Fruit fly (Drosophila melanogaster): ENCODE measurements around the gene Zmynd10.

Gene Zmynd10

DNA sequence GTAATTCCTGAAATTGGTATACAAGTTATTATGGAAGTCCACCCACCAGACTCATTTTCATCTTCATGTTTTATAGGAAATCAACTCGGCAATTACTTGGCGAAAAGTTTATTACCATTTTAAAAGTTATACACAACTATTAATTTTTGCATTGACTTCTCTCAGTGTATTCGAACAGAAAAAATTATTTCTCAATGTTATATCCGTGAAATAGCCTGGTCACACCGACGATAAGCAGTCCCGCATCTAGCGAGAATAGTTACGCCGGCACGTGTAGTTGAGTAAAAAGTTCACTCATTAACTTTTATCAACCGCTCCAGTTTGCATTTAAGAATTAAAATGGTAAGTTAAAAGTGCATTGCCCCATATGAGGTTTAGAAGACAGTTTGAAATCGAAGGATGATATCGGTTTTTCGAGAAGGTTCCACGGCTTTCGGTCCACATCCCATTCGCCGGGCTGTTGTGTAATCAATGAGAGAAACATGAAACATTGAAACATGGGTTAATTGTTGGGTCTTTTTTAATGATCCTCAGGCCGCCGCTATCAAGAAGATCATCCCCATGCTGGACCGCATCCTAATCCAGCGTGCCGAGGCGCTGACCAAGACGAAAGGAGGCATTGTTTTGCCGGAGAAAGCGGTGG is 10.3 kb downstream of the Zmynd10 start, which contains the start of gene CG11267:
TSS of gene CG11267 (plus strand) at position 228 of the 643 bp plus-strand sequence.
- TF ChIP-seq zfh1 (GFP tag; IDR thresholded peaks at IDR 0.05) (peak; percentile 92), pfk (GFP tag; optimal IDR thresholded peaks at IDR 0.05) (peak; percentile 27), maf-S (GFP tag; optimal IDR thresholded peaks at IDR 0.05) (peak; percentile 82), Jarid2 (GFP tag; optimal IDR thresholded peaks at IDR 0.05) (peak; percentile 44), al (GFP tag; IDR thresholded peaks at IDR 0.05) (peak; percentile 90), CG1529 (GFP tag; optimal IDR thresholded peaks at IDR 0.05) (peak; percentile 60), CG12744 (GFP tag; optimal IDR thresholded peaks at IDR 0.05) (peak; percentile 79), lbe (GFP tag; optimal IDR thresholded peaks at IDR 0.05) (peak; percentile 64), pros (GFP tag; optimal IDR thresholded peaks at IDR 0.05) (no peak), Stat92E (GFP tag; optimal IDR thresholded peaks at IDR 0.05) (no peak), CG8290 (GFP tag; optimal IDR thresholded peaks at IDR 0.05) (no peak), CG8290 (tag; optimal IDR thresholded peaks at IDR 0.05) (peak; percentile 5 to 94), CG4404 (GFP tag; IDR thresholded peaks at IDR 0.05) (peak; percentile 70), CG1647 (GFP tag; optimal IDR thresholded peaks at IDR 0.05) (peak; percentile 84), aop (GFP tag; IDR thresholded peaks at IDR 0.05) (peak; percentile 85), Gug (GFP tag; IDR thresholded peaks at IDR 0.05) (peak; percentile 71; the same call in 3 of the 4 replicates), CG11560 (tag; IDR thresholded peaks at IDR 0.05) (no peak; the same call in 2 of the 3 replicates), Taf1 (GFP tag; IDR thresholded peaks at IDR 0.05) (peak; percentile 92), E2f1 (GFP tag; IDR thresholded peaks at IDR 0.05) (peak; percentile 89), CG1603 (tag; optimal IDR thresholded peaks at IDR 0.05) (peak; percentile 89), CG9817 (tag; optimal IDR thresholded peaks at IDR 0.05) (peak; percentile 82), lmd (GFP tag; IDR thresholded peaks at IDR 0.05) (peak; percentile 85), Kr (GFP tag; optimal IDR thresholded peaks at IDR 0.05) (no peak), CG10147 (GFP tag; optimal IDR thresholded peaks at IDR 0.05) (peak; percentile 87), CG13123 (GFP tag; optimal IDR thresholded peaks at IDR 0.05) (peak; percentile 49), ab (GFP tag; optimal IDR thresholded peaks at IDR 0.05) (peak; percentile 72), bowl (GFP tag; IDR thresholded peaks at IDR 0.05) (peak; percentile 84), stwl (tag; optimal IDR thresholded peaks at IDR 0.05) (peak; percentile 35), br (optimal IDR thresholded peaks at IDR 0.05) (no peak), Fer1 (GFP tag; optimal IDR thresholded peaks at IDR 0.05) (peak; percentile 88), HmgZ (tag; optimal IDR thresholded peaks at IDR 0.05) (peak; percentile 70), Abd-B (GFP tag; optimal IDR thresholded peaks at IDR 0.05) (peak; percentile 83), dan (GFP tag; IDR thresholded peaks at IDR 0.05) (no peak), CG15696 (tag; optimal IDR thresholded peaks at IDR 0.05) (peak; percentile 81), CG9215 (GFP tag; IDR thresholded peaks at IDR 0.05) (peak; percentile 72), Optix (GFP tag; IDR thresholded peaks at IDR 0.05) (peak; percentile 52; the same call in 1 of the 3 replicates), bbx (GFP tag; IDR thresholded peaks at IDR 0.05; ENCODE audit: partially characterized antibody) (no peak), CG7271 (tag; optimal IDR thresholded peaks at IDR 0.05) (no peak), CG7357 (GFP tag; IDR thresholded peaks at IDR 0.05) (peak; percentile 60), CTCF (GFP tag; optimal IDR thresholded peaks at IDR 0.05) (peak; percentile 43), oc (tag; optimal IDR thresholded peaks at IDR 0.05) (peak; percentile 54), CG13287 (GFP tag; IDR thresholded peaks at IDR 0.05; ENCODE audit: partially characterized antibody) (no peak), odd (GFP tag; optimal IDR thresholded peaks at IDR 0.05) (peak; percentile 77), scrt (GFP tag; optimal IDR thresholded peaks at IDR 0.05) (peak; percentile 81), eyg (GFP tag; optimal IDR thresholded peaks at IDR 0.05) (peak; percentile 75), CG6854 (GFP tag; optimal IDR thresholded peaks at IDR 0.05) (peak; percentile 77), dati (GFP tag; IDR thresholded peaks at IDR 0.05) (peak; percentile 66), dm (GFP tag; optimal IDR thresholded peaks at IDR 0.05) (peak; percentile 43), Ptx1 (GFP tag; IDR thresholded peaks at IDR 0.05) (peak; percentile 86), cwo (GFP tag; optimal IDR thresholded peaks at IDR 0.05) (peak; percentile 84), Med (GFP tag) (peak; percentile 98)
